Fruit fly (Drosophila melanogaster): Measurements from ENCODE around the gene CG42751.

The CG42751 gene

DNA sequence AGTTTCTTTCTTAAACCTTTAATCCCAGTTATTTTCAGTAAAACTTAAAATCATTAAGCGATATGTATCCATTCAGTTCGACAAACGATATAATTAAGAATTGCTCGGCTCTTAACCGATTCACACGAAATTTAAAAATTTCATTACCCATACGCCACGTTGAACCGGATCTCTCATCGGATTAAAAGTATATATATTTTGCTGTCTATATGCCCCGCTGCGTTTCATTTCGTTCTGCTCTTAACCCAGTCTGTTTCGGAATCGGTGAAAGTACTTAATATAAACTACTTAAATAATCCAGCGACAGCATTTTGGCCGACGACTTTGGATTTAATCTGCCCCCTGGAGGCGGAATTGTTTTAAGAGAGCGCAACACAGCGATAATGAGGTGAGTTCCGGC is at the start of gene CG42751:
TSS of gene CG42751 (plus strand) at position 301 of the 400 bp plus-strand sequence.
- TF ChIP-seq N (GFP tag; optimal IDR thresholded peaks at IDR 0.05), result no peak
- TF ChIP-seq CG32264 (GFP tag; optimal IDR thresholded peaks at IDR 0.05), result no peak
- no peak for TF ChIP-seq br (GFP tag; optimal IDR thresholded peaks at IDR 0.05)
- no peak for TF ChIP-seq Hr83 (GFP tag; optimal IDR thresholded peaks at IDR 0.05; ENCODE audit: poor library complexity, severe bottlenecking)
- TF ChIP-seq Myc (optimal IDR thresholded peaks at IDR 0.05), result no peak
- no peak for TF ChIP-seq CrebA (GFP tag; optimal IDR thresholded peaks at IDR 0.05; ENCODE audit: borderline replicate concordance)
- TF ChIP-seq OdsH (GFP tag; optimal IDR thresholded peaks at IDR 0.05), result no peak
- TF ChIP-seq pan (optimal IDR thresholded peaks at IDR 0.05), result no peak
- TF ChIP-seq woc (GFP tag; optimal IDR thresholded peaks at IDR 0.05), result no peak
- no peak for TF ChIP-seq Jra (GFP tag; optimal IDR thresholded peaks at IDR 0.05)
- no peak for TF ChIP-seq Dif (GFP tag; optimal IDR thresholded peaks at IDR 0.05; ENCODE audit: partially characterized antibody)
- no peak for TF ChIP-seq Sp1 (GFP tag; optimal IDR thresholded peaks at IDR 0.05)
- TF ChIP-seq Hnf4 (GFP tag; optimal IDR thresholded peaks at IDR 0.05), result no peak

DNA sequence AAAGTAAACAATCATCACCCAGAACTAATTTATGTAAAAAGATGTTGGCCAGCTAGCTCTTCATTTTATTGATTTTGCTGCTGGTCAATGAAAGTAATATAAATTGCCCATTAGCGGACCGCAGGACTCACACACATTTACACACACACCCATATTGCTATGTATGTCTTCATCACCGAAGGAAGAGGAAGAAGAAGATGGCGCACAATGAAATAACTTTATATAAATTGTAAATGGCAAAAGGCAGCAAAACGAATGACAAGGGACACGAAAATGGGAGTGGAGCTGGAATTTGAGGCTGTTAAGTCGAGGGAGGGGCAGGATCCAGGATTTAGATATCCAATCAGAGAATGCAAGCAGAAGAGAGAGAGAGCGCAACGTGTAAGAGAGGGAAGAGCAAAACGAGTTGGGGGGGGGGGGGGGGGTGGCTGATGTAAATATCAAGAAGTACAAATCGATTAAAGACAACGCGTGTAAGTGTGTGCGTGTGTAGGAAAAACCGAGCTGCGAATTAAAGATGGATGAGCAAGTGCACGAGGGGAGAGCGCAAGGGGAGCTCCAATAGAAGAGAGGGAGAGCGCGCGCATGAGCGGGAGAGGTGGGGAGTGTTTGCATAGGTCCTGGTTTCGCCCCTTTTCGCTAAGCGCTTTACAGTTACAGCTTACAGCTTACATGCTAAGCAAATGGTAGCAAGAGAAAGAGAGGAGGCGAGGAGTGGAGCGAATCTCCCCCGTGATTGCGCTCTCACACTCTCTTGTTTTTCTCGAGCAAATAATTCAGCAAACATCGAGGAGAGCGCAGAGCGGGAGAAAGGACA is 48.8 kb upstream of the CG42751 start:
- TF ChIP-seq HLH106 (tag; optimal IDR thresholded peaks at IDR 0.05), result no peak
- no peak for TF ChIP-seq Jra (GFP tag; optimal IDR thresholded peaks at IDR 0.05)
- TF ChIP-seq Dfd (GFP tag; optimal IDR thresholded peaks at IDR 0.05), result peak; percentile 16
- no peak for TF ChIP-seq br (GFP tag; optimal IDR thresholded peaks at IDR 0.05)
- TF ChIP-seq brk (GFP tag; optimal IDR thresholded peaks at IDR 0.05), result no peak
- no peak for TF ChIP-seq sv (GFP tag; optimal IDR thresholded peaks at IDR 0.05)
- TF ChIP-seq psq (GFP tag; optimal IDR thresholded peaks at IDR 0.05), result peak; percentile 70
- TF ChIP-seq OdsH (GFP tag; optimal IDR thresholded peaks at IDR 0.05), result no peak
- TF ChIP-seq dmrt93B (GFP tag; optimal IDR thresholded peaks at IDR 0.05), result no peak
- TF ChIP-seq CG32264 (GFP tag; optimal IDR thresholded peaks at IDR 0.05), result no peak
- no peak for TF ChIP-seq usp (GFP tag; optimal IDR thresholded peaks at IDR 0.05)
- TF ChIP-seq Abd-B (GFP tag; optimal IDR thresholded peaks at IDR 0.05), result no peak
- no peak for TF ChIP-seq GATAd (GFP tag; optimal IDR thresholded peaks at IDR 0.05)
- no peak for TF ChIP-seq sage (GFP tag; optimal IDR thresholded peaks at IDR 0.05)
- TF ChIP-seq rgr (GFP tag; optimal IDR thresholded peaks at IDR 0.05), result no peak
- TF ChIP-seq lola (GFP tag; optimal IDR thresholded peaks at IDR 0.05), result no peak
- no peak for TF ChIP-seq Vsx2 (GFP tag; optimal IDR thresholded peaks at IDR 0.05; ENCODE audit: partially characterized antibody)

DNA sequence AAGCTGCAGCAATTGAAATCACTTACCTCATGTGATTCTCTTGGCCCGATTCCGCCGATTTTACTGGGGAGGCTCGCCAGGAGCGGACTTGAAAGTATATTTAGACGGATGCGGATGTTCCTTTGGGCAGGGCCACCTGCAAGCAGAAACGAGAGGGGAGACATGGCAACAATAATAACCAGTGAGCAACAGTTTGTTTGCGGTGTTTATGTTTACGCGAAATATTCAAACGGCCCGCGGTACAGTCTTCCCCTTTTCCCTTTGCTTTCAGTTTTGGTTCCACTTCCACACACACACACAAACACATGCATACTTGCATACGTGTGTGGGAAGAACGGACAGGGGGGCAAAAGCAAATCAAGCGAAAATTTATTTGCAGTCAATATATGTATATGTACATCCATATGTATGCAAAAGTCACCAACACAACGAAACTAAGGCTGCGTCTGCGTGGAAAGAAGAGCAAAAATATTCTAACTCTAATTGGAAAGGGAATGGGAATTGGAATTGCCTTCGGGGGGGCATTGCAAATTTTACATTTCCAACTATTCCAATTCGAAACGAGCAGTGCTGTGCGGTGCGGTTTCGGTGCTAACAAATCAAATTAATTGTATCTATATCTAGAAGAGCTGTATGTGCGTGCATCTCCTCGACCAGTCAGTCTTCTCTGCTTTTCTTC is 47.1 kb upstream of the CG42751 start:
- TF ChIP-seq Dif (GFP tag; optimal IDR thresholded peaks at IDR 0.05; ENCODE audit: partially characterized antibody) (no peak), pan (optimal IDR thresholded peaks at IDR 0.05) (no peak), jim (GFP tag; optimal IDR thresholded peaks at IDR 0.05) (no peak), foxo (GFP tag; optimal IDR thresholded peaks at IDR 0.05) (peak in 1 of 2 experiments; percentile 9), usp (GFP tag; optimal IDR thresholded peaks at IDR 0.05) (no peak), OdsH (GFP tag; optimal IDR thresholded peaks at IDR 0.05) (peak; percentile 1), brk (GFP tag; optimal IDR thresholded peaks at IDR 0.05) (no peak), Rel (GFP tag; optimal IDR thresholded peaks at IDR 0.05) (no peak), Rel (tag; optimal IDR thresholded peaks at IDR 0.05) (peak; percentile 42), Hnf4 (GFP tag; optimal IDR thresholded peaks at IDR 0.05) (no peak), Dfd (GFP tag; optimal IDR thresholded peaks at IDR 0.05) (no peak), dl (GFP tag; optimal IDR thresholded peaks at IDR 0.05; ENCODE audit: insufficient read depth in 1 of 2, partially characterized antibody in 2 of 2) (no peak), Myc (optimal IDR thresholded peaks at IDR 0.05) (no peak), Mio (GFP tag; optimal IDR thresholded peaks at IDR 0.05) (no peak), Abd-B (GFP tag; optimal IDR thresholded peaks at IDR 0.05) (no peak), sv (GFP tag; optimal IDR thresholded peaks at IDR 0.05) (no peak), tai (GFP tag; optimal IDR thresholded peaks at IDR 0.05) (no peak), woc (GFP tag; optimal IDR thresholded peaks at IDR 0.05) (peak; percentile 1), GATAd (GFP tag; optimal IDR thresholded peaks at IDR 0.05) (no peak), sage (GFP tag; optimal IDR thresholded peaks at IDR 0.05) (no peak), CG9705 (GFP tag; optimal IDR thresholded peaks at IDR 0.05) (no peak), Sp1 (GFP tag; optimal IDR thresholded peaks at IDR 0.05) (peak; percentile 1), fru (GFP tag; optimal IDR thresholded peaks at IDR 0.05) (no peak), Hr78 (GFP tag; optimal IDR thresholded peaks at IDR 0.05) (no peak), rgr (GFP tag; optimal IDR thresholded peaks at IDR 0.05) (peak; percentile 18), h (GFP tag; optimal IDR thresholded peaks at IDR 0.05) (no peak), Vsx2 (GFP tag; optimal IDR thresholded peaks at IDR 0.05; ENCODE audit: partially characterized antibody) (no peak), psq (GFP tag; optimal IDR thresholded peaks at IDR 0.05) (no peak), br (GFP tag; optimal IDR thresholded peaks at IDR 0.05) (no peak), dmrt93B (GFP tag; optimal IDR thresholded peaks at IDR 0.05) (no peak), Jra (GFP tag; optimal IDR thresholded peaks at IDR 0.05) (no peak), dsf (GFP tag; optimal IDR thresholded peaks at IDR 0.05; ENCODE audit: borderline replicate concordance) (no peak), Hr83 (GFP tag; optimal IDR thresholded peaks at IDR 0.05; ENCODE audit: poor library complexity, severe bottlenecking) (peak; percentile 30), N (GFP tag; optimal IDR thresholded peaks at IDR 0.05) (peak; percentile 27), HLH106 (tag; optimal IDR thresholded peaks at IDR 0.05) (peak; percentile 33), CrebA (GFP tag; optimal IDR thresholded peaks at IDR 0.05; ENCODE audit: borderline replicate concordance) (no peak), ey (GFP tag; optimal IDR thresholded peaks at IDR 0.05) (no peak), lola (GFP tag; optimal IDR thresholded peaks at IDR 0.05) (no peak), CG32264 (GFP tag; optimal IDR thresholded peaks at IDR 0.05) (no peak)

All from whole organism, wandering third instar larva.